Worm (Caenorhabditis elegans) whole organism, midembryonic: ENCODE data around the gene Y45F10D.7.

Experiments
- T22C8.4 ChIP-seq: fragments of 200-800 bp; sonication (Bioruptor generic); IDR thresholded peaks from 2 replicates; pipeline ENCODE4 v1.3.6; 2022; ENCODE audit warnings: missing genetic modification characterization, missing compliant biosample characterization
- cog-1 ChIP-seq: sonication (generic microtip); optimal IDR thresholded peaks from 2 replicates; lab custom pipeline; 2016; ENCODE audit warnings: missing genetic modification characterization, missing compliant biosample characterization
- flt-1 ChIP-seq: fragments of 200-800 bp; sonication (Bioruptor generic); IDR thresholded peaks from 2 replicates; pipeline ENCODE4 v1.3.6; 2022; ENCODE audit warnings: missing genetic modification characterization, missing compliant biosample characterization
- klf-2 ChIP-seq: fragments of 200-800 bp; sonication (Bioruptor generic); conservative IDR thresholded peaks from 2 replicates; pipeline ENCODE4 v1.3.6; 2022; ENCODE audit warnings: missing genetic modification reagents, missing genetic modification characterization, missing compliant biosample characterization
- med-1 ChIP-seq: sonication (generic microtip); optimal IDR thresholded peaks from 2 replicates; lab custom pipeline; 2017; ENCODE audit warnings: missing genetic modification characterization, mild to moderate bottlenecking, missing compliant biosample characterization, antibody characterized with exemption, missing genetic modification reagents; ENCODE audit not compliant: insufficient read depth
- ref-1 ChIP-seq: fragments of 200-800 bp; sonication (Bioruptor generic); conservative IDR thresholded peaks from 2 replicates; pipeline ENCODE4 v1.3.6; 2022; ENCODE audit warnings: missing genetic modification reagents, missing genetic modification characterization, missing compliant biosample characterization
- tab-1 ChIP-seq: fragments of 200-800 bp; sonication (Bioruptor generic); IDR thresholded peaks from 2 replicates; pipeline ENCODE4 v1.3.6; 2022; ENCODE audit warnings: missing genetic modification characterization, missing compliant biosample characterization
- ztf-23 ChIP-seq: fragments of 200-800 bp; sonication (Bioruptor generic); IDR thresholded peaks from 2 replicates; pipeline ENCODE4 v1.3.6; 2022; ENCODE audit warnings: missing genetic modification reagents, missing genetic modification characterization, missing compliant biosample characterization
- ztf-29 ChIP-seq: fragments of 200-800 bp; sonication (Bioruptor generic); IDR thresholded peaks from 2 replicates; pipeline ENCODE4 v1.3.6; 2022; ENCODE audit warnings: missing genetic modification reagents, missing genetic modification characterization, missing compliant biosample characterization

Y45F10D.7 gene

ce11 chrIV:13776745-13777144 lies 12.0 kb upstream of the Y45F10D.7 start:
- no peak for TF ChIP-seq flt-1 (GFP tag; lab: Robert Waterston, UW)
- no peak for TF ChIP-seq T22C8.4

DNA sequence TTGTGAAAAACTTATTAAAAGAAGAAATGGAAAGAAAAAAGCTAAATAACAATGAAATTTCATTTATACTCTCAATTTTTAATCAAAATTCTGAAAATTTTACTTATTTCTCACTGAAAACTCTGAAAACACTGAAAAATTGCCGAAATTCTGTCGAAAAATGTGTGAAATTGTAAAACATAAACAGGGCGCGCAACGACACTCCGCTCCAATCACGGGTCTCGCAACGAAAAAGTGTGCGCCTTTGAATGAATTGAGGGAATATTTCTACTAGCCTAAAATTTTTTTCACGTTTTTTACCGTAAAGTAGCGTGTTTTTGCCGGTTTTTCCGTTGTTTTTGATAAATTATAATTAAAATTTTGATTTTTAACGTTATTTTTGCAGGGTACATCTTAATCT lies 11.2 kb upstream of the Y45F10D.7 start, which contains the start of gene rpl-18:
Gene rpl-18, plus strand, starts transcription at position 386 of the 400 bp plus-strand sequence.
- no peak for TF ChIP-seq ztf-23
- no peak for TF ChIP-seq T22C8.4
- no peak for TF ChIP-seq cog-1 (tag; lab: Kevin White, UChicago)
- no peak for TF ChIP-seq klf-2 (GFP tag; lab: Robert Waterston, UW)
- TF ChIP-seq med-1: no peak
- TF ChIP-seq ztf-29 (GFP tag; lab: Robert Waterston, UW): no peak
- TF ChIP-seq flt-1 (GFP tag; lab: Robert Waterston, UW): no peak
- no peak for TF ChIP-seq tab-1 (GFP tag; lab: Robert Waterston, UW)
- no peak for TF ChIP-seq ref-1 (GFP tag; lab: Robert Waterston, UW)

DNA sequence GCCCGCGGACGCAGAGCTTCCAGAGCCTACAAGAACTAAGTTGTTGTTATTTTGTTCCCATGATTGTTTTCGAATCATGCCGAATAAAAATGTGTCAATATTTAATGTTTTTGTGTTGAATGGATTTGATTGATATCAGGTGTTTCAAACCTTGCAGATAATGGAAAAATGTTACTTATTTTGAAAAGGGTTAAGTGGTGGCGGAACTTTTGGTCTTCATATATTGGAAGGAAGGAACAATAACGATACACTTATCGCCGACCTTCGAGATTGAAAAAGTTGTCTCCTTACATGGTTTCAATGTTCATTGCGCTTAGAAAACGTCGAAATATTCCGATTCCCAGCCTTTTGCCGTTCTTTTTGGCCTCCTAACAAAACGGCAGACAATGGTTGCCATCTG lies 10.0 kb upstream of the Y45F10D.7 start, which contains the start of gene gly-10:
Gene gly-10, plus strand, starts transcription at position 387 of the 400 bp plus-strand sequence.
- no peak for TF ChIP-seq ztf-29 (GFP tag; lab: Robert Waterston, UW)
- no peak for TF ChIP-seq cog-1 (tag; lab: Kevin White, UChicago)
- no peak for TF ChIP-seq med-1
- TF ChIP-seq T22C8.4: no peak
- TF ChIP-seq flt-1 (GFP tag; lab: Robert Waterston, UW): no peak

DNA sequence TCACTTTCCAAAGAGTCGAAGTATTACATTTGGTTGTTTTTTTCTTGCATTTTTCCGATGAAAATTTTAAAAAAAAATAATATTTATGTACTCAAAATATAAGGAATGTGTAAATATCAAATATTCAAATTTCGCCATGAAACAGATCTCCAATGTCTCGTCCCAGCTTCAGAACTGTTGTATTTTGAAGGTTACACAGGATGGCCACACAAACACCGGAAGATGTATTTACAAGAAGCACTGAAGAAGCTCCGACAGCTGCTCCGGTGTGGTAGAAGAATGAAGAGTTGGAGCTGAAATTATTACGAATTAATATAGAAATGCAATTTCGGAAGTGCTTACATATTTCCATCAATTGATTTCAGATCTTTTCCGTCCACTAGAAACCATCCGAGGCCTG lies 6.4 kb upstream of the Y45F10D.7 start:
- TF ChIP-seq ztf-29 (GFP tag; lab: Robert Waterston, UW): no peak
- TF ChIP-seq flt-1 (GFP tag; lab: Robert Waterston, UW): no peak
- TF ChIP-seq T22C8.4: no peak
- no peak for TF ChIP-seq med-1
- no peak for TF ChIP-seq ref-1 (GFP tag; lab: Robert Waterston, UW)
- TF ChIP-seq ztf-23: no peak
- no peak for TF ChIP-seq klf-2 (GFP tag; lab: Robert Waterston, UW)
- TF ChIP-seq tab-1 (GFP tag; lab: Robert Waterston, UW): no peak
- no peak for TF ChIP-seq cog-1 (tag; lab: Kevin White, UChicago)

DNA sequence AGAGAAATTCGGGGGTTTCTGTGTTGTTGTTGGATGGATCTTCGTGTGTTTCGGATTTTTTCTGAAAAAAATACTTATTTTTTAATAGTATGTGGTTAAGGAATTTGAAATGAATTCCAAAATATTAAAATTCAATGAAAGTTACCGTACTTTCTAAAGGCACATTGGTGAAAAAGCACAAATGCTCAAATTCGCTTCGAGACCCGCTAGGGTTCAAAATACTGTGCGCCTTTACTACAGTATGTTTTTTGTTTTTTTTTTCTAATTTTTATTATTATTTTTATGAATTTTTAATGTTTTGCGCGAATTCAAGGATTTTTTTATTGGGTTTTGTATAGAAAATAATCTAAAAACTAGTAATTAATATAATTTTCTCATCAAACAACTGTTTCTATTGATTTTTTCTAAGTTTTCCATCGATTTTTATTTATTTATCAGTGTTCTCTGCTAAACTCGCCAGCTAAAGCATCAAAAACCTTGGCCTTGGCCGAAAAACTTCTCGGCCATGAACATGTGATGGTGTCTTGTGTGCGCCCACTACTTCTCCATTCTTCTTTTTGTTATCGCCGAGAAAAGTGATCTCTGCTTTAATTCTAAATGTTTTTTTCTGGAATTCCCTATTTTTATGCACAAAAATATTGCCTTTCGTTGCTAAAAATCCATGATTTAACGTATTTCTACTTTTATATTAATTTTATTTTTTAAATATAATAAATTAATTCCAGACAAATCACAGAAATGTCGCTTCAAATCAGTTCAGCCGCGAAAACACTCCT lies 5.3 kb upstream of the Y45F10D.7 start, which contains the start of gene iscu-1:
Gene iscu-1, plus strand, starts transcription at position 726 of the 776 bp plus-strand sequence.
- TF ChIP-seq ztf-29 (GFP tag; lab: Robert Waterston, UW): peak; percentile 73; the same call in 1 of the 2 replicates
- no peak for TF ChIP-seq med-1

DNA sequence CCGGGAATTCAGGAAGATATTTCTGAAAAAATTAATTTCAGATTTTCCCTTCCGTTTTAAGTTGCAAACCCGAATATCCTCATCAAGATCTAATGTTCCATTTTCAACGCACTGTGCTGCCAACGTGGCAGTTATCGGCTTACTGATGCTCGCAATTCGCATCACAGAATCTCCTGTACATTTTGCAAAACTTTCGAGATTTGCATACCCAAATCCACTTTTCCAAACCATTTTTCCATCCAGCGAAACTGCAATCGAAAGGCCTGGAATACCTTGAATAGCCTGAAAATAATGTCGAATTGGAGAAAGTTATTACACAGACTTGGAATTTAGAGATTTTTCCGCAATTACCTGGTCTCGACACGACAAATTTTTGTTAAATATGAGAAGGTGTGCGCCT lies 3.9 kb upstream of the Y45F10D.7 start:
- TF ChIP-seq cog-1 (tag; lab: Kevin White, UChicago) (no peak), T22C8.4 (no peak), med-1 (no peak), flt-1 (GFP tag; lab: Robert Waterston, UW) (no peak), ztf-29 (GFP tag; lab: Robert Waterston, UW) (no peak), klf-2 (GFP tag; lab: Robert Waterston, UW) (no peak), ref-1 (GFP tag; lab: Robert Waterston, UW) (no peak), ztf-23 (no peak)

- TF ChIP-seq flt-1 (GFP tag; lab: Robert Waterston, UW) (no peak), klf-2 (GFP tag; lab: Robert Waterston, UW) (no peak), cog-1 (tag; lab: Kevin White, UChicago) (no peak), med-1 (no peak), ref-1 (GFP tag; lab: Robert Waterston, UW) (no peak), ztf-29 (GFP tag; lab: Robert Waterston, UW) (no peak), T22C8.4 (no peak), ztf-23 (no peak), tab-1 (GFP tag; lab: Robert Waterston, UW) (no peak)
Measured at ce11 chrIV:13785545-13785944, 3.2 kb upstream of the Y45F10D.7 start, which contains the start of gene lact-9. TSS of gene lact-9 (minus strand) at chrIV:13785645.

DNA sequence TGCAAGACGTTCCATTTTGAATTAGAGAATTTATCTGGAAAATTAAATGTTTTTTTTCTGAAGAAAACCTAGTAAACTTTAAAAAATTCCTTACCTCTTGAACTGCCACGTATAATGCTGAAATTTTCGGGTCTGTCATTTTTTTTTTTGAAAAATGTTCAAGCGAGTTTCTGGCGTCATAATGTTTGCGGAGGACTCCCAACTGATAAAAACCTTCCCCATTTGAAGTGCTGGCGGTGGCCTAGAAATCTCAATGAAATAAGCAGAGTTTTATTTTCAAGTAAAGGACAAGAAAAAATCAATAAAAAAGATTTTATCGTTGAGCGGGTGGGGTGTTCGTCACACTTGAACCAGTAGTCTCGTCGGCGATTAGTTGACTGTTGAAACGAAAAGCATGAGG lies 2.0 kb upstream of the Y45F10D.7 start, which contains the start of gene icap-1:
Gene icap-1, minus strand, starts transcription at position 272 of the 400 bp plus-strand sequence.
- TF ChIP-seq tab-1 (GFP tag; lab: Robert Waterston, UW) (no peak), med-1 (no peak), ztf-29 (GFP tag; lab: Robert Waterston, UW) (no peak), T22C8.4 (no peak), cog-1 (tag; lab: Kevin White, UChicago) (no peak), ztf-23 (no peak), flt-1 (GFP tag; lab: Robert Waterston, UW) (no peak), klf-2 (GFP tag; lab: Robert Waterston, UW) (no peak), ref-1 (GFP tag; lab: Robert Waterston, UW) (no peak)

- TF ChIP-seq ref-1 (GFP tag; lab: Robert Waterston, UW) (no peak), T22C8.4 (no peak), flt-1 (GFP tag; lab: Robert Waterston, UW) (no peak)
Measured at ce11 chrIV:13795249-13795909, 6.7 kb downstream of the Y45F10D.7 start.

ce11 chrIV:13797859-13798374 lies 9.2 kb downstream of the Y45F10D.7 start, which contains the start of gene Y45F10D.6:
TSS of gene Y45F10D.6 (minus strand) at chrIV:13797909.
- no peak for TF ChIP-seq T22C8.4
- no peak for TF ChIP-seq med-1
- no peak for TF ChIP-seq tab-1 (GFP tag; lab: Robert Waterston, UW)
- no peak for TF ChIP-seq cog-1 (tag; lab: Kevin White, UChicago)
- no peak for TF ChIP-seq ztf-29 (GFP tag; lab: Robert Waterston, UW)
- TF ChIP-seq flt-1 (GFP tag; lab: Robert Waterston, UW): no peak
- TF ChIP-seq ref-1 (GFP tag; lab: Robert Waterston, UW): no peak
- TF ChIP-seq klf-2 (GFP tag; lab: Robert Waterston, UW): no peak
- no peak for TF ChIP-seq ztf-23
